Worm (Caenorhabditis elegans) whole organism, L1 larva: ENCODE data around the gene F26G1.10.

Experiments used
- aly-2 ChIP-seq: fragments of 150-350 bp; optimal IDR thresholded peaks from 2 replicates; lab custom pipeline; 2014; ENCODE audit warnings: missing biosample characterization, missing genetic modification characterization
- ama-1 ChIP-seq: fragments of 150-350 bp; optimal IDR thresholded peaks from 2 replicates; lab custom pipeline; 2014
- lsy-2 ChIP-seq, 2 experiments: fragments of 150-350 bp; optimal IDR thresholded peaks; 2 replicates each; lab custom pipeline; 2014; ENCODE audit warnings: missing biosample characterization in 2 of 2, missing genetic modification characterization in 2 of 2
- mab-9 ChIP-seq: fragments of 200-800 bp; sonication (Bioruptor generic); IDR thresholded peaks from 2 replicates; pipeline ENCODE4 v1.3.6; 2022; ENCODE audit warnings: missing genetic modification reagents, missing genetic modification characterization, missing compliant biosample characterization
- mep-1 ChIP-seq: fragments of 150-350 bp; optimal IDR thresholded peaks from 2 replicates; lab custom pipeline; 2014; ENCODE audit warnings: missing biosample characterization, missing genetic modification characterization
- nhr-28 ChIP-seq: fragments of 150-350 bp; optimal IDR thresholded peaks from 2 replicates; lab custom pipeline; 2014; ENCODE audit warnings: missing biosample characterization, missing genetic modification characterization

DNA sequence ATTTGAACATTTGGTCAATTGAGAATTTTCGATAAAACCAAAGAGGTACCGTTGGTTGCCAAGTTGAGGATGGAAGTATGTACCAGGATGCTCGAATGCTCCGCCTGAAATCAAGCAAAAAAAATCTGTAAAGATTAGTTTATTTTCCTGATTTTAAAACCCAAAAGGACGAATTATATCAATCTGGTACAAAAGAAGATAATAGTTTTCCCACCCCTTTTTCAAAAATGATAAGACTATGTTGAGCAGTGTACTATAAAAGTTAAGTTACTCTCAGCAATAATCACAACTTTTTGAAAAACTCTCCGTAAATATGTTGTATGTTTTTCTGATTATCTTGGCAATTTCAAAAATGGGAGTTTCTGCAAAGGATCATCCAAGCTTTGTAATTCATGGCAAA is 15.7 kb upstream of the F26G1.10 start, which contains the start of gene F26G1.3:
- TF ChIP-seq aly-2 (tag; lab: Kevin White, UChicago), result no peak
- TF ChIP-seq mep-1 (tag; lab: Kevin White, UChicago), result no peak
- no peak for TF ChIP-seq mab-9 (GFP tag; lab: Robert Waterston, UW)
- no peak for TF ChIP-seq nhr-28 (tag; lab: Kevin White, UChicago)
- TF ChIP-seq ama-1 (lab: Kevin White, UChicago), result no peak
- no peak for TF ChIP-seq lsy-2 (tag; optimal IDR thresholded peaks at IDR 0.05; lab: Kevin White, UChicago)
